Worm (Caenorhabditis elegans) whole organism, L4 larva: ENCODE results near the gene ceeh-2.

Experiments
- D1046.2 ChIP-seq: fragments of 200-800 bp; sonication (Bioruptor generic); IDR thresholded peaks from 2 replicates; pipeline ENCODE4 v1.3.6; 2022; ENCODE audit warnings: missing genetic modification characterization, missing compliant biosample characterization
- F10B5.3 ChIP-seq: sonication (generic microtip); optimal IDR thresholded peaks from 2 replicates; lab custom pipeline; 2016; ENCODE audit warnings: mild to moderate bottlenecking, missing genetic modification characterization, missing compliant biosample characterization
- F26F4.8 ChIP-seq: fragments of 200-800 bp; sonication (Bioruptor generic); conservative IDR thresholded peaks from 2 replicates; pipeline ENCODE4 v1.3.6; 2022; ENCODE audit warnings: missing genetic modification characterization, missing compliant biosample characterization
- F37D6.2 ChIP-seq: sonication (generic microtip); optimal IDR thresholded peaks from 2 replicates; lab custom pipeline; 2016; ENCODE audit warnings: mild to moderate bottlenecking, missing genetic modification characterization, missing compliant biosample characterization
- F44E2.7 ChIP-seq: fragments of 200-800 bp; sonication (Bioruptor generic); IDR thresholded peaks from 2 replicates; pipeline ENCODE4 v2.1.2; 2022; ENCODE audit warnings: missing genetic modification characterization, missing compliant biosample characterization
- R02D3.7 ChIP-seq: fragments of 150-350 bp; sonication (generic microtip); optimal IDR thresholded peaks from 3 replicates; lab custom pipeline; 2014; ENCODE audit warnings: missing biosample characterization, missing genetic modification characterization
- T20F7.1 ChIP-seq: fragments of 200-800 bp; sonication (Bioruptor generic); optimal IDR thresholded peaks from 2 replicates; lab custom pipeline; 2018; ENCODE audit warnings: mild to moderate bottlenecking, missing genetic modification characterization, missing compliant biosample characterization
- Y48G9A.11 ChIP-seq: fragments of 200-800 bp; sonication (Bioruptor generic); IDR thresholded peaks from 2 replicates; pipeline ENCODE4 v1.3.6; 2022; ENCODE audit warnings: missing genetic modification reagents, missing genetic modification characterization, missing compliant biosample characterization
- Y5F2A.4 ChIP-seq: fragments of 200-800 bp; sonication (Bioruptor generic); optimal IDR thresholded peaks from 2 replicates; lab custom pipeline; 2018; ENCODE audit warnings: mild to moderate bottlenecking, missing genetic modification characterization, missing compliant biosample characterization
- Y75B8A.6 ChIP-seq: fragments of 200-800 bp; sonication (Bioruptor generic); IDR thresholded peaks from 2 replicates; pipeline ENCODE4 v1.3.6; 2022; ENCODE audit warnings: missing genetic modification reagents, missing genetic modification characterization, missing compliant biosample characterization
- ZK337.2 ChIP-seq: fragments of 200-800 bp; sonication (Bioruptor generic); IDR thresholded peaks from 2 replicates; pipeline ENCODE4 v1.3.6; 2022; ENCODE audit warnings: missing genetic modification reagents, missing genetic modification characterization, missing compliant biosample characterization
- aly-2 ChIP-seq: sonication (generic microtip); optimal IDR thresholded peaks from 2 replicates; lab custom pipeline; 2018; ENCODE audit warnings: missing biosample characterization, missing genetic modification characterization
- arid-1 ChIP-seq: fragments of 200-800 bp; sonication (Bioruptor generic); conservative IDR thresholded peaks from 2 replicates; pipeline ENCODE4 v1.3.6; 2022; ENCODE audit warnings: missing genetic modification reagents, missing genetic modification characterization, missing compliant biosample characterization
- ceh-20 ChIP-seq: fragments of 200-800 bp; sonication (Bioruptor generic); IDR thresholded peaks from 2 replicates; pipeline ENCODE4 v1.3.6; 2022; ENCODE audit warnings: missing genetic modification reagents, missing genetic modification characterization, missing compliant biosample characterization
- ceh-32 ChIP-seq: sonication (generic microtip); optimal IDR thresholded peaks from 2 replicates; lab custom pipeline; 2016; ENCODE audit warnings: mild to moderate bottlenecking, missing genetic modification characterization, missing compliant biosample characterization; ENCODE audit not compliant: poor library complexity
- ceh-62 ChIP-seq: sonication (generic microtip); optimal IDR thresholded peaks from 2 replicates; lab custom pipeline; 2017; ENCODE audit warnings: missing biosample characterization, missing genetic modification characterization
- ceh-82 ChIP-seq: sonication (generic microtip); optimal IDR thresholded peaks from 2 replicates; lab custom pipeline; 2017; ENCODE audit warnings: missing biosample characterization, missing genetic modification characterization
- ces-1 ChIP-seq: fragments of 150-350 bp; sonication (generic microtip); optimal IDR thresholded peaks from 4 replicates; lab custom pipeline; 2014; ENCODE audit warnings: missing biosample characterization, missing genetic modification reagents, missing genetic modification characterization
- cey-2 ChIP-seq: sonication (generic microtip); optimal IDR thresholded peaks from 3 replicates; lab custom pipeline; 2017; ENCODE audit warnings: missing genetic modification characterization, mild to moderate bottlenecking, missing compliant biosample characterization, antibody characterized with exemption, borderline replicate concordance; ENCODE audit not compliant: insufficient read depth
- ctbp-1 ChIP-seq: fragments of 200-800 bp; sonication (Bioruptor generic); IDR thresholded peaks from 2 replicates; pipeline ENCODE4 v1.3.6; 2022; ENCODE audit warnings: missing genetic modification reagents, missing genetic modification characterization, missing compliant biosample characterization
- daf-19 ChIP-seq: fragments of 200-800 bp; sonication (Bioruptor generic); conservative IDR thresholded peaks from 2 replicates; pipeline ENCODE4 v1.3.6; 2022; ENCODE audit warnings: missing genetic modification characterization, missing compliant biosample characterization
- daf-8 ChIP-seq: fragments of 200-800 bp; sonication (Bioruptor generic); IDR thresholded peaks from 2 replicates; pipeline ENCODE4 v1.3.6; 2022; ENCODE audit warnings: missing genetic modification characterization, missing compliant biosample characterization
- dmd-8 ChIP-seq: fragments of 200-800 bp; sonication (Bioruptor generic); IDR thresholded peaks from 2 replicates; pipeline ENCODE4 v1.3.6; 2022; ENCODE audit warnings: missing genetic modification characterization, missing compliant biosample characterization
- dmd-9 ChIP-seq: fragments of 200-800 bp; sonication (Bioruptor generic); IDR thresholded peaks from 2 replicates; pipeline ENCODE4 v1.3.6; 2022; ENCODE audit warnings: missing genetic modification reagents, missing genetic modification characterization, missing compliant biosample characterization
- hif-1 ChIP-seq, 2 experiments: sonication (generic microtip); optimal IDR thresholded peaks; 2 replicates each; lab custom pipeline; 2016 to 2017; ENCODE audit warnings: missing compliant biosample characterization in 2 of 2, missing genetic modification characterization in 2 of 2, missing genetic modification reagents in 2 of 2, missing genotype in 2 of 2, mild to moderate bottlenecking in 1 of 2
- lin-13 ChIP-seq: fragments of 150-350 bp; optimal IDR thresholded peaks from 2 replicates; lab custom pipeline; 2014; ENCODE audit warnings: missing biosample characterization, missing genetic modification reagents, missing genetic modification characterization
- lin-29 ChIP-seq: fragments of 200-800 bp; sonication (Bioruptor generic); IDR thresholded peaks from 2 replicates; pipeline ENCODE4 v1.3.6; 2022; ENCODE audit warnings: missing genetic modification reagents, missing genetic modification characterization, missing compliant biosample characterization
- lin-38 ChIP-seq: fragments of 200-800 bp; sonication (Bioruptor generic); IDR thresholded peaks from 2 replicates; pipeline ENCODE4 v1.3.6; 2022; ENCODE audit warnings: missing genetic modification reagents, missing genetic modification characterization, missing compliant biosample characterization
- lin-39 ChIP-seq: fragments of 150-350 bp; optimal IDR thresholded peaks from 2 replicates; lab custom pipeline; 2014; ENCODE audit warnings: missing biosample characterization, missing genetic modification reagents, missing genetic modification characterization
- lsy-2 ChIP-seq, 2 experiments: fragments of 150-350 bp in 1 of 2; sonication (generic microtip) in 1 of 2; optimal IDR thresholded peaks; 2 replicates each; lab custom pipeline; 2014 to 2017; ENCODE audit warnings: missing biosample characterization in 2 of 2, missing genetic modification characterization in 2 of 2
- madf-9 ChIP-seq: fragments of 200-800 bp; sonication (Bioruptor generic); conservative IDR thresholded peaks from 2 replicates; pipeline ENCODE4 v1.3.6; 2022; ENCODE audit warnings: missing genetic modification reagents, missing genetic modification characterization, missing compliant biosample characterization
- mdl-1 ChIP-seq, 2 experiments: fragments of 150-350 bp in 1 of 2; sonication (generic microtip) in 1 of 2; optimal IDR thresholded peaks; 2 replicates each; lab custom pipeline; 2014 to 2017; ENCODE audit warnings: missing biosample characterization in 2 of 2, missing genetic modification characterization in 2 of 2
- mxl-3 ChIP-seq: fragments of 200-800 bp; sonication (Bioruptor generic); optimal IDR thresholded peaks from 2 replicates; lab custom pipeline; 2018; ENCODE audit warnings: mild to moderate bottlenecking, missing genetic modification characterization, missing compliant biosample characterization
- nhr-102 ChIP-seq: sonication (generic microtip); optimal IDR thresholded peaks from 2 replicates; lab custom pipeline; 2016; ENCODE audit warnings: mild to moderate bottlenecking, missing genetic modification characterization, moderate library complexity, missing compliant biosample characterization
- nhr-25 ChIP-seq: sonication (generic microtip); optimal IDR thresholded peaks from 2 replicates; lab custom pipeline; 2017; ENCODE audit warnings: missing genetic modification characterization, mild to moderate bottlenecking, missing compliant biosample characterization, antibody characterized with exemption, moderate library complexity, borderline replicate concordance; ENCODE audit not compliant: insufficient read depth
- nhr-28 ChIP-seq: fragments of 150-350 bp; optimal IDR thresholded peaks from 2 replicates; lab custom pipeline; 2014; ENCODE audit warnings: missing biosample characterization, missing genetic modification characterization
- pqm-1 ChIP-seq: sonication (generic microtip); optimal IDR thresholded peaks from 2 replicates; lab custom pipeline; 2017; ENCODE audit warnings: missing biosample characterization, missing genetic modification characterization
- sdz-12 ChIP-seq: fragments of 200-800 bp; sonication (Bioruptor generic); optimal IDR thresholded peaks from 2 replicates; lab custom pipeline; 2018; ENCODE audit warnings: mild to moderate bottlenecking, missing genetic modification characterization, missing compliant biosample characterization
- unc-130 ChIP-seq: sonication (generic microtip); optimal IDR thresholded peaks from 2 replicates; lab custom pipeline; 2016; ENCODE audit warnings: missing genetic modification reagents, missing genetic modification characterization, missing compliant biosample characterization
- unc-62 ChIP-seq, 3 experiments: fragments of 150-350 bp in 1 of 3; sonication (generic microtip); optimal IDR thresholded peaks in 2 of 3; peaks in 1 of 3; 1 replicate in 1 of 3; 2 replicates in 2 of 3; lab custom pipeline; 2014 to 2017; ENCODE audit warnings: missing biosample characterization in 3 of 3, missing genetic modification characterization in 3 of 3, missing genetic modification reagents in 3 of 3, missing genotype in 1 of 3
- zip-11 ChIP-seq: fragments of 200-800 bp; sonication (Bioruptor generic); IDR thresholded peaks from 2 replicates; pipeline ENCODE4 v1.3.6; 2022; ENCODE audit warnings: missing genetic modification characterization, missing compliant biosample characterization
- zip-2 ChIP-seq: fragments of 150-350 bp; optimal IDR thresholded peaks from 2 replicates; lab custom pipeline; 2014; ENCODE audit warnings: missing biosample characterization, missing genetic modification characterization

The ceeh-2 gene

ce11 chrV:10388318-10388717 lies 30.6 kb upstream of the ceeh-2 start, which contains the start of gene AC3.5:
TSS of gene AC3.5 (plus strand) at chrV:10388527.
- TF ChIP-seq F44E2.7 (GFP tag; lab: Robert Waterston, UW), result no peak
- peak; percentile 12 for TF ChIP-seq mxl-3 (GFP tag; lab: Kevin White, UChicago)
- TF ChIP-seq nhr-28, result peak; percentile 88
- peak in 1 of 2 experiments; percentile 56 for TF ChIP-seq unc-62 (GFP tag; optimal IDR thresholded peaks at IDR 0.05 in 1 of 2; lab: Kevin White, UChicago)
- TF ChIP-seq unc-62 (tag; optimal IDR thresholded peaks at IDR 0.05; lab: Kevin White, UChicago), result no peak

DNA sequence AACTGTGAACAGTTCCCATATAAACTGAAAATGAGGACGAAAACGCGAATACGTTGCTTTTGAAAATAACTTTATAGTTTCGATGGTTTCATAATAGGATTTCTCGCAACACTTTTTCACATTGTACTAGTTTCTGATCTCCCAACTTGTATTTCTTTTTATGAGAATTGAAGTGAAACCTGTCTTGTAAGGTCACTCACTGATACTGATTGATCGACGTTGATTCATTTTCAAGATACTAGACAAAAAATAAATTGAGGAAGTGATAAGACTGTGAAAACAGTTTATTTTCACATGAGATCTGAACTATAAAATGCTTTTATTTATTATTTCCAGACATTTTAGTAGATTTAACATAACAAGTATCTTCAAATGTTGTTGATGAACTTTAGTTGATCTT lies 29.7 kb upstream of the ceeh-2 start:
- TF ChIP-seq lin-38 (GFP tag; lab: Robert Waterston, UW) (no peak), zip-2 (tag; lab: Kevin White, UChicago) (no peak), ceh-82 (no peak), daf-8 (GFP tag; lab: Robert Waterston, UW) (no peak), daf-19 (no peak), arid-1 (GFP tag; lab: Robert Waterston, UW) (no peak), Y48G9A.11 (GFP tag; lab: Robert Waterston, UW) (no peak), lin-13 (no peak), ctbp-1 (GFP tag; lab: Robert Waterston, UW) (no peak), unc-62 (GFP tag; optimal IDR thresholded peaks at IDR 0.05 in 1 of 2; lab: Kevin White, UChicago) (peak in 1 of 2 experiments; percentile 2), unc-62 (tag; optimal IDR thresholded peaks at IDR 0.05; lab: Kevin White, UChicago) (no peak), Y75B8A.6 (no peak), lin-39 (tag; lab: Kevin White, UChicago) (no peak), sdz-12 (GFP tag; lab: Kevin White, UChicago) (no peak), D1046.2 (GFP tag; lab: Robert Waterston, UW) (no peak), R02D3.7 (no peak), nhr-28 (peak; percentile 31), dmd-8 (GFP tag; lab: Robert Waterston, UW) (no peak)

- TF ChIP-seq F44E2.7 (GFP tag; lab: Robert Waterston, UW), result no peak
- TF ChIP-seq aly-2, result no peak
- no peak for TF ChIP-seq ces-1 (GFP tag; lab: Kevin White, UChicago)
- TF ChIP-seq nhr-25 (tag; lab: Kevin White, UChicago), result no peak
- no peak for TF ChIP-seq nhr-102 (tag; lab: Kevin White, UChicago)
- TF ChIP-seq lin-29 (GFP tag; lab: Robert Waterston, UW), result no peak
- TF ChIP-seq mdl-1 (tag; optimal IDR thresholded peaks at IDR 0.05; lab: Kevin White, UChicago), result no peak
- TF ChIP-seq unc-130 (GFP tag; lab: Kevin White, UChicago), result no peak
Measured at ce11 chrV:10383950-10384349, 26.2 kb upstream of the ceeh-2 start, which contains the start of gene spe-10. TSS of gene spe-10 (plus strand) at chrV:10384250.

DNA sequence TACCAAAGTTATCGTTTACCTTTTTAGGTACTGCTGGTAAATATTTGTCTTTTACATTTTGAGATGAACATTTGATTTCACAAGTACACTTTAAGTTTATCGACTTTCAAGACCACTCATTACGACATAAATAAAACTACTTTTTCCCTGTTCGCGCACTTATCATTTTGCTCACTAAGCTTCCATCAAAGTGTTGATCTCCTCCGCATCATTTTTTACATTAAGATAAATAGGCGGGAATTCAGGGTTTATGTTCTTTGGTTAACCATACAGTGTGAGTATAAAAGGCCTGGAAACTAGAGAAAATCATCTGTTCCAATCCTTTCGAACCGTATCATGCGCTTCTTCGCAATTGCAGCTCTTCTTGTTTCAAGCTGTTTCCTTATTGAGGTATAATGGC lies 24.4 kb upstream of the ceeh-2 start, which contains the start of gene pqn-2:
pqn-2 (plus strand) TSS at position 301 of the 400 bp plus-strand sequence.
- TF ChIP-seq F26F4.8 (GFP tag; lab: Robert Waterston, UW), result no peak

DNA sequence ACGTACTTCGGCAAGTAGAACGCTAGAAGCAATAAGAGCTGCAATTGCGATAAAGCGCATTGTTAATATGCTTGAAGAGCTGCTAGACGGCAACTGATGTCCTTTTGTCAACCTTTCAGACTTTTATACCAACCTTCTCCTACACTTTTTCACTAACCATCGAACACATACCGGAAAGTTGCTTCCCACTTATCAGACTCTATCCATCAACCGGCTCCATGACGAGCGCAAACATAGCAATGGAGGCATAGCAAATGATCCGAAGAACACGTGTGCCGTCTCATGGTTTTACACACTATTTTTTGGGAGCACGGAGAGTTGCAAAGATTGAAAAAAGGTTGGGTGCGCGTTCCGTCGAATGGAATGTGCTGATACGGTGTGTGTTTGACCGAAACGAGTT lies 24.0 kb upstream of the ceeh-2 start, which contains the start of gene abu-1:
abu-1 (minus strand) TSS at position 101 of the 400 bp plus-strand sequence.
- TF ChIP-seq ZK337.2 (no peak), ces-1 (GFP tag; lab: Kevin White, UChicago) (no peak), F26F4.8 (GFP tag; lab: Robert Waterston, UW) (no peak), ceh-62 (tag; lab: Kevin White, UChicago) (no peak), ceh-32 (tag; lab: Kevin White, UChicago) (no peak), ceh-20 (no peak), pqm-1 (tag; lab: Kevin White, UChicago) (no peak), lsy-2 (tag; optimal IDR thresholded peaks at IDR 0.05; lab: Kevin White, UChicago) (no peak), lin-39 (tag; lab: Kevin White, UChicago) (no peak), T20F7.1 (GFP tag; lab: Kevin White, UChicago) (no peak), dmd-9 (GFP tag; lab: Robert Waterston, UW) (no peak), hif-1 (tag; optimal IDR thresholded peaks at IDR 0.05; lab: Kevin White, UChicago) (no peak), F37D6.2 (no peak), F10B5.3 (tag; lab: Kevin White, UChicago) (no peak), Y5F2A.4 (GFP tag; lab: Kevin White, UChicago) (no peak), cey-2 (tag; lab: Kevin White, UChicago) (no peak), madf-9 (GFP tag; lab: Robert Waterston, UW) (no peak), zip-11 (no peak)
